Worm (Caenorhabditis elegans) whole organism, early embryonic: ENCODE data around the gene R08C7.1.

Experiments used
- ama-1 ChIP-seq: fragments of 150-350 bp; optimal IDR thresholded peaks from 2 replicates; lab custom pipeline; 2014
- flt-1 ChIP-seq: fragments of 200-800 bp; sonication (Bioruptor generic); IDR thresholded peaks from 2 replicates; pipeline ENCODE4 v1.3.6; 2022; ENCODE audit warnings: missing genetic modification characterization, missing compliant biosample characterization

DNA sequence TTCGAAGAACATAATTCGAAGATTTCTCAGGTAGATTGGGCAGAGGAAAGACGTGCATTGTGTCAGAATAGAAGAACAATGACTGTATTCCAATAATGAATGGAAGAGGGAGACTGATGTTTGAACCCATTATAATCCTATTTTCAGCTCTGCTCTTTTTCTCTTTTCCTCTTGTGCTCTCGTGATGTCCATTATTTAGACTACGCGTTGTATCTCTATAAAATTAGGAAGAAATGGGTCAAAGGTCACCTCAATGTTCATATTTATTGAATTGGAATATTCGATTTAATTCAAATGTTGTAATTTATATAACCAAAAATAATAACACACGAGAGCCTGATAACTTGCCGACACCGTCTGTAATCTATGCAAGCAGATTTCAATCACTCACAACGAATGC, 12.5 kb upstream of the R08C7.1 start, which contains the start of gene fbxb-74:
- TF ChIP-seq ama-1 (lab: Kevin White, UChicago) (no peak), flt-1 (GFP tag; lab: Robert Waterston, UW) (no peak)
